Worm (Caenorhabditis elegans) whole organism, young adult: ENCODE measurements around the gene aakg-1.

ENCODE experiments used
- B0035.1 ChIP-seq: sonication (generic microtip); optimal IDR thresholded peaks from 2 replicates; lab custom pipeline; 2016; ENCODE audit warnings: missing genetic modification characterization, mild to moderate bottlenecking, missing compliant biosample characterization, missing genotype, missing genetic modification reagents
- B0261.1 ChIP-seq: sonication (generic microtip); optimal IDR thresholded peaks from 2 replicates; lab custom pipeline; 2016; ENCODE audit warnings: mild to moderate bottlenecking, missing genetic modification characterization, moderate library complexity, missing compliant biosample characterization
- B0336.3 ChIP-seq: fragments of 200-800 bp; sonication (Bioruptor generic); IDR thresholded peaks from 2 replicates; pipeline ENCODE4 v1.3.6; 2022; ENCODE audit warnings: missing genetic modification characterization, missing compliant biosample characterization
- C17E4.6 ChIP-seq: fragments of 200-800 bp; sonication (Bioruptor generic); IDR thresholded peaks from 2 replicates; pipeline ENCODE4 v1.3.6; 2022; ENCODE audit warnings: missing genetic modification reagents, missing genetic modification characterization, missing compliant biosample characterization
- F10E7.11 ChIP-seq: sonication (generic microtip); optimal IDR thresholded peaks from 2 replicates; lab custom pipeline; 2017; ENCODE audit warnings: mild to moderate bottlenecking, missing genetic modification characterization, moderate library complexity, missing compliant biosample characterization
- F22D6.2 ChIP-seq: sonication (generic microtip); optimal IDR thresholded peaks from 2 replicates; lab custom pipeline; 2016; ENCODE audit warnings: mild to moderate bottlenecking, missing genetic modification characterization, missing compliant biosample characterization
- F23B12.7 ChIP-seq: sonication (generic microtip); optimal IDR thresholded peaks from 2 replicates; lab custom pipeline; 2017; ENCODE audit warnings: missing genetic modification characterization, mild to moderate bottlenecking, missing compliant biosample characterization, antibody characterized with exemption, moderate library complexity; ENCODE audit not compliant: insufficient read depth
- F55B11.4 ChIP-seq: sonication (generic microtip); optimal IDR thresholded peaks from 2 replicates; lab custom pipeline; 2016; ENCODE audit warnings: missing compliant biosample characterization, missing genetic modification characterization, borderline replicate concordance; ENCODE audit not compliant: insufficient read depth
- T07F8.4 ChIP-seq: sonication (generic microtip); optimal IDR thresholded peaks from 2 replicates; lab custom pipeline; 2016; ENCODE audit warnings: mild to moderate bottlenecking, missing genetic modification characterization, moderate library complexity, missing compliant biosample characterization
- Y53F4B.3 ChIP-seq: fragments of 200-800 bp; sonication (Bioruptor generic); IDR thresholded peaks from 2 replicates; pipeline ENCODE4 v1.3.6; 2022; ENCODE audit warnings: missing genetic modification reagents, missing genetic modification characterization, missing compliant biosample characterization
- Y79H2A.3 ChIP-seq: fragments of 200-800 bp; sonication (Bioruptor generic); conservative IDR thresholded peaks from 2 replicates; pipeline ENCODE4 v1.3.6; 2022; ENCODE audit warnings: missing genetic modification reagents, missing genetic modification characterization, missing compliant biosample characterization
- aptf-3 ChIP-seq: fragments of 200-800 bp; sonication (Bioruptor generic); IDR thresholded peaks from 2 replicates; pipeline ENCODE4 v1.3.6; 2022; ENCODE audit warnings: missing genetic modification characterization, missing compliant biosample characterization
- athp-1 ChIP-seq: sonication (generic microtip); optimal IDR thresholded peaks from 2 replicates; lab custom pipeline; 2017; ENCODE audit warnings: mild to moderate bottlenecking, missing genetic modification characterization, missing compliant biosample characterization
- attf-5 ChIP-seq: fragments of 200-800 bp; sonication (Bioruptor generic); optimal IDR thresholded peaks from 2 replicates; lab custom pipeline; 2018; ENCODE audit warnings: mild to moderate bottlenecking, missing genetic modification characterization, missing compliant biosample characterization
- bed-2 ChIP-seq: fragments of 200-800 bp; sonication (Bioruptor generic); IDR thresholded peaks from 2 replicates; pipeline ENCODE4 v1.3.6; 2022; ENCODE audit warnings: missing genetic modification reagents, missing genetic modification characterization, missing compliant biosample characterization
- ceh-100 ChIP-seq: fragments of 200-800 bp; sonication (Bioruptor generic); IDR thresholded peaks from 2 replicates; pipeline ENCODE4 v1.3.6; 2022; ENCODE audit warnings: missing genetic modification reagents, missing genetic modification characterization, missing compliant biosample characterization
- ceh-27 ChIP-seq: fragments of 200-800 bp; sonication (Bioruptor generic); optimal IDR thresholded peaks from 2 replicates; lab custom pipeline; 2018; ENCODE audit warnings: mild to moderate bottlenecking, missing genetic modification characterization, moderate library complexity, missing compliant biosample characterization
- ceh-58 ChIP-seq: fragments of 200-800 bp; sonication (Bioruptor generic); IDR thresholded peaks from 2 replicates; pipeline ENCODE4 v1.3.6; 2022; ENCODE audit warnings: missing genetic modification characterization, missing compliant biosample characterization
- ets-4 ChIP-seq: fragments of 200-800 bp; sonication (Bioruptor generic); optimal IDR thresholded peaks from 2 replicates; lab custom pipeline; 2018; ENCODE audit warnings: mild to moderate bottlenecking, missing genetic modification characterization, missing compliant biosample characterization
- him-1 ChIP-seq: sonication (generic microtip); optimal IDR thresholded peaks from 2 replicates; lab custom pipeline; 2016; ENCODE audit warnings: missing genotype, missing genetic modification reagents, missing genetic modification characterization, missing compliant biosample characterization
- hsf-1 ChIP-seq: fragments of 200-800 bp; sonication (Bioruptor generic); IDR thresholded peaks from 2 replicates; pipeline ENCODE4 v1.3.6; 2022; ENCODE audit warnings: missing genetic modification reagents, missing genetic modification characterization, missing compliant biosample characterization
- let-526 ChIP-seq: fragments of 200-800 bp; sonication (Bioruptor generic); IDR thresholded peaks from 2 replicates; pipeline ENCODE4 v1.3.6; 2022; ENCODE audit warnings: missing genetic modification reagents, missing genetic modification characterization, missing compliant biosample characterization
- let-607 ChIP-seq, 2 experiments: fragments of 200-800 bp in 1 of 2; sonication (Bioruptor generic) in 1 of 2; sonication (generic microtip) in 1 of 2; optimal IDR thresholded peaks; 2 replicates each; lab custom pipeline; 2016 to 2018; ENCODE audit warnings: mild to moderate bottlenecking in 2 of 2, missing compliant biosample characterization in 2 of 2, missing genetic modification characterization in 2 of 2, moderate library complexity in 2 of 2, missing genotype in 1 of 2
- lin-40 ChIP-seq: sonication (generic microtip); optimal IDR thresholded peaks from 2 replicates; lab custom pipeline; 2016; ENCODE audit warnings: missing genetic modification characterization, mild to moderate bottlenecking, missing compliant biosample characterization, missing genotype, missing genetic modification reagents
- lsl-1 ChIP-seq: fragments of 200-800 bp; sonication (Bioruptor generic); optimal IDR thresholded peaks from 2 replicates; lab custom pipeline; 2018; ENCODE audit warnings: mild to moderate bottlenecking, missing genetic modification characterization, moderate library complexity, missing compliant biosample characterization
- lsy-27 ChIP-seq: sonication (generic microtip); optimal IDR thresholded peaks from 2 replicates; lab custom pipeline; 2017; ENCODE audit warnings: missing genetic modification characterization, mild to moderate bottlenecking, missing compliant biosample characterization, antibody characterized with exemption, missing genotype, borderline replicate concordance; ENCODE audit not compliant: insufficient read depth
- madf-10 ChIP-seq: sonication (generic microtip); optimal IDR thresholded peaks from 2 replicates; lab custom pipeline; 2016; ENCODE audit warnings: mild to moderate bottlenecking, missing genetic modification characterization, missing compliant biosample characterization
- madf-3 ChIP-seq: fragments of 200-800 bp; sonication (Bioruptor generic); IDR thresholded peaks from 2 replicates; pipeline ENCODE4 v1.3.6; 2022; ENCODE audit warnings: missing genetic modification reagents, missing genetic modification characterization, missing compliant biosample characterization
- mcd-1 ChIP-seq: fragments of 200-800 bp; sonication (Bioruptor generic); IDR thresholded peaks from 2 replicates; pipeline ENCODE4 v1.3.6; 2022; ENCODE audit warnings: missing genetic modification reagents, missing genetic modification characterization, missing compliant biosample characterization
- mel-28 ChIP-seq: sonication (generic microtip); optimal IDR thresholded peaks from 2 replicates; lab custom pipeline; 2016; ENCODE audit warnings: borderline replicate concordance, mild to moderate bottlenecking, missing genetic modification characterization, missing compliant biosample characterization
- nfya-2 ChIP-seq: fragments of 200-800 bp; sonication (Bioruptor generic); IDR thresholded peaks from 2 replicates; pipeline ENCODE4 v1.3.6; 2022; ENCODE audit warnings: missing genetic modification reagents, missing genetic modification characterization, missing compliant biosample characterization
- nfyb-1 ChIP-seq: fragments of 200-800 bp; sonication (Bioruptor generic); IDR thresholded peaks from 2 replicates; pipeline ENCODE4 v1.3.6; 2022; ENCODE audit warnings: missing genetic modification reagents, missing genetic modification characterization, missing compliant biosample characterization
- nhr-120 ChIP-seq: fragments of 200-800 bp; sonication (Bioruptor generic); IDR thresholded peaks from 2 replicates; pipeline ENCODE4 v1.3.6; 2022; ENCODE audit warnings: missing genetic modification characterization, missing compliant biosample characterization
- nhr-27 ChIP-seq: fragments of 200-800 bp; sonication (Bioruptor generic); optimal IDR thresholded peaks from 2 replicates; lab custom pipeline; 2018; ENCODE audit warnings: mild to moderate bottlenecking, missing genetic modification characterization, moderate library complexity, missing compliant biosample characterization
- pbrm-1 ChIP-seq: fragments of 200-800 bp; sonication (Bioruptor generic); IDR thresholded peaks from 2 replicates; pipeline ENCODE4 v1.3.6; 2022; ENCODE audit warnings: missing genetic modification reagents, missing genetic modification characterization, missing compliant biosample characterization
- rec-8 ChIP-seq, 2 experiments: sonication (generic microtip); optimal IDR thresholded peaks; 2 replicates each; lab custom pipeline; 2016; ENCODE audit warnings: mild to moderate bottlenecking in 2 of 2, missing genetic modification characterization in 2 of 2, missing genetic modification reagents in 2 of 2, missing genotype in 2 of 2, missing biosample characterization in 1 of 2, missing compliant biosample characterization in 1 of 2, moderate library complexity in 1 of 2
- rpc-1 ChIP-seq, 2 experiments: fragments of 150-350 bp in 1 of 2; sonication (generic microtip) in 1 of 2; optimal IDR thresholded peaks; 2 replicates each; lab custom pipeline; 2014 to 2018; ENCODE audit warnings: missing biosample characterization in 1 of 2, missing genetic modification characterization in 1 of 2, missing genetic modification reagents in 1 of 2, missing genotype in 1 of 2
- snpc-1.3 ChIP-seq: sonication (generic microtip); optimal IDR thresholded peaks from 2 replicates; lab custom pipeline; 2017; ENCODE audit warnings: missing genetic modification characterization, mild to moderate bottlenecking, missing compliant biosample characterization, antibody characterized with exemption, moderate library complexity, missing genotype, missing genetic modification reagents; ENCODE audit not compliant: insufficient read depth
- xnd-1 ChIP-seq: sonication (generic microtip); optimal IDR thresholded peaks from 2 replicates; lab custom pipeline; 2016; ENCODE audit warnings: missing genotype, missing genetic modification reagents, missing genetic modification characterization, missing compliant biosample characterization
- zfh-2 ChIP-seq: fragments of 200-800 bp; sonication (Bioruptor generic); conservative IDR thresholded peaks from 2 replicates; pipeline ENCODE4 v1.3.6; 2022; ENCODE audit warnings: missing genetic modification reagents, missing genetic modification characterization, missing compliant biosample characterization
- ztf-18 ChIP-seq: sonication (generic microtip); optimal IDR thresholded peaks from 2 replicates; lab custom pipeline; 2016; ENCODE audit warnings: missing genotype, mild to moderate bottlenecking, missing genetic modification characterization, missing compliant biosample characterization
- ztf-26 ChIP-seq: sonication (generic microtip); optimal IDR thresholded peaks from 2 replicates; lab custom pipeline; 2017; ENCODE audit warnings: missing genetic modification characterization, missing compliant biosample characterization

aakg-1 gene

ce11 chrIII:12495594-12496096 is 79.6 kb downstream of the aakg-1 start, which contains the start of the genes Y111B2A.1 and Y111B2A.2 (continued):
- TF ChIP-seq B0035.1 (tag; lab: Kevin White, UChicago) = no peak
- TF ChIP-seq him-1 (tag; lab: Kevin White, UChicago) = no peak
- TF ChIP-seq nfyb-1 (GFP tag; lab: Robert Waterston, UW) = no peak
- TF ChIP-seq madf-3 (GFP tag; lab: Robert Waterston, UW) = peak; percentile 38; the same call in 1 of the 2 replicates
- no peak for TF ChIP-seq ceh-58 (GFP tag; lab: Robert Waterston, UW)
- TF ChIP-seq nhr-27 = no peak
- TF ChIP-seq ceh-100 (GFP tag; lab: Robert Waterston, UW) = no peak
- no peak for TF ChIP-seq B0336.3 (GFP tag; lab: Robert Waterston, UW)
- TF ChIP-seq let-607 (tag; optimal IDR thresholded peaks at IDR 0.05; lab: Kevin White, UChicago) = no peak
- TF ChIP-seq rec-8 (tag; optimal IDR thresholded peaks at IDR 0.05; lab: Kevin White, UChicago) = no peak
- no peak for TF ChIP-seq ztf-18 (tag; lab: Kevin White, UChicago)
- TF ChIP-seq F22D6.2 (tag; lab: Kevin White, UChicago) = no peak
- TF ChIP-seq F23B12.7 (tag; lab: Kevin White, UChicago) = no peak
- TF ChIP-seq pbrm-1 (GFP tag; lab: Robert Waterston, UW) = peak; percentile 63; the same call in 1 of the 2 replicates
- no peak for TF ChIP-seq B0261.1 (tag; lab: Kevin White, UChicago)
- no peak for TF ChIP-seq let-526 (GFP tag; lab: Robert Waterston, UW)
- TF ChIP-seq aptf-3 (GFP tag; lab: Robert Waterston, UW) = no peak
- no peak for TF ChIP-seq xnd-1 (tag; lab: Kevin White, UChicago)
- TF ChIP-seq nfya-2 (GFP tag; lab: Robert Waterston, UW) = no peak
- no peak for TF ChIP-seq rpc-1 (optimal IDR thresholded peaks at IDR 0.05; lab: Kevin White, UChicago)
- TF ChIP-seq rpc-1 (tag; optimal IDR thresholded peaks at IDR 0.05; lab: Kevin White, UChicago) = no peak
- TF ChIP-seq C17E4.6 (GFP tag; lab: Robert Waterston, UW) = no peak
- no peak for TF ChIP-seq nhr-120 (GFP tag; lab: Robert Waterston, UW)
- TF ChIP-seq zfh-2 (GFP tag; lab: Robert Waterston, UW) = no peak
- no peak for TF ChIP-seq mcd-1 (GFP tag; lab: Robert Waterston, UW)
- no peak for TF ChIP-seq bed-2 (GFP tag; lab: Robert Waterston, UW)
- no peak for TF ChIP-seq F10E7.11 (tag; lab: Kevin White, UChicago)
- TF ChIP-seq Y79H2A.3 = no peak
- TF ChIP-seq ceh-27 (GFP tag; lab: Kevin White, UChicago) = no peak
- TF ChIP-seq F55B11.4 (tag; lab: Kevin White, UChicago) = no peak
- no peak for TF ChIP-seq athp-1 (tag; lab: Kevin White, UChicago)
- TF ChIP-seq ets-4 = no peak
- peak; percentile 98 for TF ChIP-seq lsl-1
- TF ChIP-seq Y53F4B.3 (GFP tag; lab: Robert Waterston, UW) = no peak
- no peak for TF ChIP-seq hsf-1 (GFP tag; lab: Robert Waterston, UW)
- no peak for TF ChIP-seq mel-28 (tag; lab: Kevin White, UChicago)

- TF ChIP-seq snpc-1.3 (tag; lab: Kevin White, UChicago) = no peak
- TF ChIP-seq attf-5 (GFP tag; lab: Kevin White, UChicago) = no peak
- TF ChIP-seq lsy-27 (tag; lab: Kevin White, UChicago) = no peak
- TF ChIP-seq T07F8.4 = no peak
- TF ChIP-seq lin-40 (tag; lab: Kevin White, UChicago) = no peak
- TF ChIP-seq madf-10 (tag; lab: Kevin White, UChicago) = no peak
- no peak for TF ChIP-seq rec-8 (tag; optimal IDR thresholded peaks at IDR 0.05; lab: Kevin White, UChicago)
- no peak for TF ChIP-seq ztf-26 (tag; lab: Kevin White, UChicago)
Measured at ce11 chrIII:12491984-12492383, 83.2 kb downstream of the aakg-1 start, which contains the start of gene Y49E10.25. Y49E10.25 (minus strand) TSS chrIII:12492084.
